Fruit fly (Drosophila melanogaster): ENCODE data around the gene CG17377.

dm6 chr2L:6773645-6774044 is 29.0 kb downstream of the CG17377 start, which contains the start of gene CG17378:
- no peak for TF ChIP-seq cic (GFP tag; optimal IDR thresholded peaks at IDR 0.05)
- TF ChIP-seq CG11617 (GFP tag; optimal IDR thresholded peaks at IDR 0.05), result no peak
- no peak for TF ChIP-seq CG7101 (tag; optimal IDR thresholded peaks at IDR 0.05)
- no peak for TF ChIP-seq tj (GFP tag; optimal IDR thresholded peaks at IDR 0.05)
- no peak for TF ChIP-seq kay (GFP tag; ENCODE audit: borderline replicate concordance)
- TF ChIP-seq Clk (GFP tag; optimal IDR thresholded peaks at IDR 0.05), result no peak
- no peak for TF ChIP-seq cnc (optimal IDR thresholded peaks at IDR 0.05)
